Fruit fly (Drosophila melanogaster) whole organism, embryonic: ENCODE measurements around the gene CG14961.

ENCODE experiments used
- Bgb ChIP-seq: fragments of 200-800 bp; sonication (Bioruptor generic); IDR thresholded peaks from 2 replicates; pipeline ENCODE4 v1.3.6; 2022; ENCODE audit warnings: missing biosample characterization, missing genetic modification characterization; ENCODE audit not compliant: partially characterized antibody
- CG10209 ChIP-seq: fragments of 200-800 bp; sonication (Bioruptor generic); optimal IDR thresholded peaks from 3 replicates; lab custom pipeline; 2017; ENCODE audit warnings: missing biosample characterization, mild to moderate bottlenecking, missing genetic modification characterization, missing genetic modification reagents
- CG11560 ChIP-seq: fragments of 200-800 bp; sonication (Bioruptor generic); IDR thresholded peaks from 3 replicates; pipeline ENCODE4 v1.3.6; 2022; ENCODE audit warnings: missing biosample characterization, missing genetic modification characterization
- CG13624 ChIP-seq: fragments of 200-800 bp; sonication (Bioruptor generic); optimal IDR thresholded peaks from 2 replicates; lab custom pipeline; 2016; ENCODE audit warnings: missing biosample characterization, missing genetic modification characterization
- CG14050 ChIP-seq: fragments of 200-800 bp; sonication (Bioruptor generic); IDR thresholded peaks from 3 replicates; pipeline ENCODE4 v1.3.6; 2022; ENCODE audit warnings: missing biosample characterization, missing genetic modification characterization
- CG16863 ChIP-seq: fragments of 200-800 bp; sonication (Bioruptor generic); optimal IDR thresholded peaks from 3 replicates; lab custom pipeline; 2016; ENCODE audit warnings: missing biosample characterization, missing genetic modification characterization
- CG17186 ChIP-seq: fragments of 200-800 bp; sonication (Bioruptor generic); optimal IDR thresholded peaks from 3 replicates; lab custom pipeline; 2017; ENCODE audit warnings: missing biosample characterization, missing genetic modification reagents, missing genetic modification characterization
- CG17385 ChIP-seq: fragments of 200-800 bp; sonication (Bioruptor generic); optimal IDR thresholded peaks from 3 replicates; lab custom pipeline; 2018; ENCODE audit warnings: missing biosample characterization, mild to moderate bottlenecking, missing genetic modification characterization
- CG17612 ChIP-seq: fragments of 200-800 bp; sonication (Bioruptor generic); IDR thresholded peaks from 2 replicates; pipeline ENCODE4 v1.3.6; 2022; ENCODE audit warnings: missing biosample characterization, missing genetic modification characterization
- CG18476 ChIP-seq: fragments of 200-800 bp; sonication (Bioruptor generic); optimal IDR thresholded peaks from 2 replicates; lab custom pipeline; 2016; ENCODE audit warnings: missing biosample characterization, mild to moderate bottlenecking, missing genetic modification characterization
- CG18764 ChIP-seq: fragments of 200-800 bp; sonication (Bioruptor generic); optimal IDR thresholded peaks from 3 replicates; lab custom pipeline; 2016; ENCODE audit warnings: missing biosample characterization, missing genetic modification characterization
- CG2875 ChIP-seq: fragments of 200-800 bp; sonication (Bioruptor generic); optimal IDR thresholded peaks from 2 replicates; lab custom pipeline; 2017; ENCODE audit warnings: missing biosample characterization, mild to moderate bottlenecking, missing genetic modification characterization, missing genetic modification reagents
- CG34376 ChIP-seq: fragments of 200-800 bp; sonication (Bioruptor generic); optimal IDR thresholded peaks from 2 replicates; lab custom pipeline; 2018; ENCODE audit warnings: missing biosample characterization, mild to moderate bottlenecking, missing genetic modification characterization
- CG3847 ChIP-seq: fragments of 200-800 bp; sonication (Bioruptor generic); IDR thresholded peaks from 2 replicates; pipeline ENCODE4 v1.3.6; 2022; ENCODE audit warnings: missing biosample characterization, missing genetic modification characterization
- CG3995 ChIP-seq: fragments of 200-800 bp; sonication (Bioruptor generic); optimal IDR thresholded peaks from 3 replicates; lab custom pipeline; 2016; ENCODE audit warnings: missing biosample characterization, missing genetic modification characterization
- CG4328 ChIP-seq: fragments of 200-800 bp; sonication (Bioruptor generic); optimal IDR thresholded peaks from 3 replicates; lab custom pipeline; 2017; ENCODE audit warnings: missing biosample characterization, missing genetic modification reagents, missing genetic modification characterization
- CG4404 ChIP-seq: fragments of 200-800 bp; sonication (Bioruptor generic); IDR thresholded peaks from 2 replicates; pipeline ENCODE4 v1.3.6; 2022; ENCODE audit warnings: missing biosample characterization, missing genetic modification characterization
- CG5245 ChIP-seq: fragments of 200-800 bp; sonication (Bioruptor generic); optimal IDR thresholded peaks from 3 replicates; lab custom pipeline; 2016; ENCODE audit warnings: missing biosample characterization, missing genetic modification characterization
- CG7987 ChIP-seq: fragments of 200-800 bp; sonication (Bioruptor generic); optimal IDR thresholded peaks from 2 replicates; lab custom pipeline; 2018; ENCODE audit warnings: missing biosample characterization, mild to moderate bottlenecking, missing genetic modification characterization, moderate library complexity
- CG8359 ChIP-seq: fragments of 200-800 bp; sonication (Bioruptor generic); optimal IDR thresholded peaks from 2 replicates; lab custom pipeline; 2017; ENCODE audit warnings: missing biosample characterization, mild to moderate bottlenecking, missing genetic modification characterization, borderline replicate concordance
- CG9609 ChIP-seq: fragments of 200-800 bp; sonication (Bioruptor generic); optimal IDR thresholded peaks from 3 replicates; lab custom pipeline; 2016; ENCODE audit warnings: missing biosample characterization, missing genetic modification characterization
- CG9932 ChIP-seq: fragments of 200-800 bp; sonication (Bioruptor generic); IDR thresholded peaks from 2 replicates; pipeline ENCODE4 v1.3.6; 2022; ENCODE audit warnings: missing biosample characterization, missing genetic modification characterization
- ERR ChIP-seq: fragments of 200-800 bp; sonication (Bioruptor generic); optimal IDR thresholded peaks from 2 replicates; lab custom pipeline; 2016; ENCODE audit warnings: missing biosample characterization, missing genetic modification characterization
- HHEX ChIP-seq: fragments of 200-800 bp; sonication (Bioruptor generic); optimal IDR thresholded peaks from 3 replicates; lab custom pipeline; 2017; ENCODE audit warnings: missing biosample characterization, mild to moderate bottlenecking, missing genetic modification characterization, missing genetic modification reagents
- Nf-YB ChIP-seq: fragments of 200-800 bp; sonication (Bioruptor generic); optimal IDR thresholded peaks from 3 replicates; lab custom pipeline; 2019; ENCODE audit warnings: missing biosample characterization, mild to moderate bottlenecking, missing genetic modification characterization, moderate library complexity
- Nf-YC ChIP-seq: fragments of 200-800 bp; optimal IDR thresholded peaks from 3 replicates; lab custom pipeline; 2019; ENCODE audit warnings: missing biosample characterization, mild to moderate bottlenecking, missing genetic modification characterization, moderate library complexity
- Oli ChIP-seq: fragments of 200-800 bp; sonication (Bioruptor generic); optimal IDR thresholded peaks from 2 replicates; lab custom pipeline; 2018; ENCODE audit warnings: missing biosample characterization, mild to moderate bottlenecking, missing genetic modification characterization, moderate library complexity
- PHDP ChIP-seq: fragments of 200-800 bp; sonication (Bioruptor generic); optimal IDR thresholded peaks from 3 replicates; lab custom pipeline; 2018; ENCODE audit warnings: missing biosample characterization, mild to moderate bottlenecking, missing genetic modification characterization, moderate library complexity
- abd-A ChIP-seq: fragments of 200-800 bp; sonication (Bioruptor generic); optimal IDR thresholded peaks from 3 replicates; lab custom pipeline; 2019; ENCODE audit warnings: missing biosample characterization, mild to moderate bottlenecking, missing genetic modification characterization, moderate library complexity
- ase ChIP-seq: fragments of 200-800 bp; sonication (Bioruptor generic); IDR thresholded peaks from 3 replicates; pipeline ENCODE4 v1.3.6; 2022; ENCODE audit warnings: missing biosample characterization, missing genetic modification characterization
- bsh ChIP-seq, 2 experiments: fragments of 200-800 bp; sonication (Bioruptor generic); optimal IDR thresholded peaks; 2 replicates each; lab custom pipeline; 2017 to 2018; ENCODE audit warnings: mild to moderate bottlenecking in 2 of 2, missing biosample characterization in 2 of 2, missing genetic modification characterization in 2 of 2, moderate library complexity in 1 of 2
- btn ChIP-seq: fragments of 200-800 bp; sonication (Bioruptor generic); optimal IDR thresholded peaks from 2 replicates; lab custom pipeline; 2016; ENCODE audit warnings: missing biosample characterization, missing genetic modification characterization
- crc ChIP-seq: fragments of 200-800 bp; sonication (Bioruptor generic); optimal IDR thresholded peaks from 2 replicates; lab custom pipeline; 2016; ENCODE audit warnings: missing biosample characterization, missing genetic modification characterization
- crol ChIP-seq: fragments of 200-800 bp; sonication (Bioruptor generic); IDR thresholded peaks from 2 replicates; pipeline ENCODE4 v1.3.6; 2022; ENCODE audit warnings: missing biosample characterization, missing genetic modification characterization
- dysf ChIP-seq: fragments of 200-800 bp; sonication (Bioruptor generic); IDR thresholded peaks from 3 replicates; pipeline ENCODE4 v1.3.6; 2022; ENCODE audit warnings: missing biosample characterization, missing genetic modification characterization
- fu2 ChIP-seq: fragments of 200-800 bp; sonication (Bioruptor generic); optimal IDR thresholded peaks from 2 replicates; lab custom pipeline; 2016; ENCODE audit warnings: missing biosample characterization, missing genetic modification characterization
- jing ChIP-seq: fragments of 200-800 bp; sonication (Bioruptor generic); optimal IDR thresholded peaks from 2 replicates; lab custom pipeline; 2018; ENCODE audit warnings: missing biosample characterization, mild to moderate bottlenecking, missing genetic modification characterization
- knrl ChIP-seq: fragments of 200-800 bp; sonication (Bioruptor generic); IDR thresholded peaks from 3 replicates; pipeline ENCODE4 v1.3.6; 2022; ENCODE audit warnings: missing biosample characterization, missing genetic modification characterization; ENCODE audit not compliant: partially characterized antibody
- lab ChIP-seq: fragments of 200-800 bp; sonication (Bioruptor generic); optimal IDR thresholded peaks from 3 replicates; lab custom pipeline; 2017; ENCODE audit warnings: missing biosample characterization, missing genetic modification characterization, mild to moderate bottlenecking, moderate library complexity, missing genetic modification reagents
- pnt ChIP-seq: fragments of 200-800 bp; sonication (Bioruptor generic); optimal IDR thresholded peaks from 3 replicates; lab custom pipeline; 2016; ENCODE audit warnings: missing biosample characterization, missing genetic modification characterization
- pzg ChIP-seq: fragments of 200-800 bp; sonication (Bioruptor generic); optimal IDR thresholded peaks from 3 replicates; lab custom pipeline; 2018; ENCODE audit warnings: missing biosample characterization, mild to moderate bottlenecking, missing genetic modification characterization, moderate library complexity
- repo ChIP-seq: fragments of 200-800 bp; sonication (Bioruptor generic); optimal IDR thresholded peaks from 2 replicates; lab custom pipeline; 2016; ENCODE audit warnings: missing biosample characterization, missing genetic modification characterization
- salm ChIP-seq: fragments of 200-800 bp; sonication (Bioruptor generic); optimal IDR thresholded peaks from 2 replicates; lab custom pipeline; 2018; ENCODE audit warnings: missing biosample characterization, mild to moderate bottlenecking, missing genetic modification characterization
- scrt ChIP-seq: fragments of 200-800 bp; sonication (Bioruptor generic); optimal IDR thresholded peaks from 2 replicates; lab custom pipeline; 2018; ENCODE audit warnings: missing biosample characterization, mild to moderate bottlenecking, missing genetic modification characterization, moderate library complexity
- sr ChIP-seq: fragments of 200-800 bp; sonication (Bioruptor generic); IDR thresholded peaks from 3 replicates; pipeline ENCODE4 v1.3.6; 2022; ENCODE audit warnings: missing biosample characterization, missing genetic modification characterization
- stwl ChIP-seq: fragments of 200-800 bp; sonication (Bioruptor generic); optimal IDR thresholded peaks from 3 replicates; lab custom pipeline; 2018; ENCODE audit warnings: missing biosample characterization, mild to moderate bottlenecking, missing genetic modification characterization, moderate library complexity
- trh ChIP-seq: fragments of 200-800 bp; sonication (Bioruptor generic); optimal IDR thresholded peaks from 2 replicates; lab custom pipeline; 2016; ENCODE audit warnings: missing biosample characterization, missing genetic modification characterization
- vnd ChIP-seq: fragments of 200-800 bp; sonication (Bioruptor generic); IDR thresholded peaks from 3 replicates; pipeline ENCODE4 v1.3.6; 2022; ENCODE audit warnings: missing biosample characterization, missing genetic modification characterization; ENCODE audit not compliant: partially characterized antibody
- zen ChIP-seq: fragments of 200-800 bp; sonication (Bioruptor generic); optimal IDR thresholded peaks from 3 replicates; lab custom pipeline; 2018; ENCODE audit warnings: missing biosample characterization, mild to moderate bottlenecking, missing genetic modification characterization, moderate library complexity
- zen2 ChIP-seq: fragments of 200-800 bp; sonication (Bioruptor generic); IDR thresholded peaks from 3 replicates; pipeline ENCODE4 v1.3.6; 2022; ENCODE audit warnings: missing biosample characterization, missing genetic modification characterization; ENCODE audit not compliant: partially characterized antibody

Gene CG14961

dm6 chr3L:3319223-3319643 is 10.6 kb upstream of the CG14961 start, which contains the start of the genes PIG-C, CG12016 and Dpm2 (continued):
- TF ChIP-seq CG13624 (GFP tag; lab: Kevin White, UChicago) (peak; percentile 82), CG9932 (peak; percentile 92), CG3995 (GFP tag; lab: Kevin White, UChicago) (peak; percentile 94), zen2 (peak; percentile 92), knrl (GFP tag; lab: Robert Waterston, UW) (peak; percentile 98), CG10209 (GFP tag; lab: Kevin White, UChicago) (peak; percentile 35), pzg (GFP tag; lab: Kevin White, UChicago) (peak; percentile 91), ERR (peak; percentile 36), CG14050 (0 out of 3 replicates have a peak, but pooled peaks have one; percentile 28), Oli (tag; lab: Kevin White, UChicago) (peak; percentile 28), scrt (no peak), CG4404 (GFP tag; lab: Robert Waterston, UW) (peak; percentile 50; the same call in 1 of the 2 replicates), sr (no peak), CG34376 (GFP tag; lab: Kevin White, UChicago) (peak; percentile 53), CG18764 (peak; percentile 36), abd-A (tag; lab: Kevin White, UChicago) (no peak), CG8359 (GFP tag; lab: Kevin White, UChicago) (no peak), fu2 (GFP tag; lab: Kevin White, UChicago) (peak; percentile 62), CG17612 (GFP tag; lab: Robert Waterston, UW) (no peak), bsh (GFP tag; optimal IDR thresholded peaks at IDR 0.05; lab: Kevin White, UChicago) (peak in 1 of 2 experiments; percentile 43), CG17385 (GFP tag; lab: Kevin White, UChicago) (no peak), CG16863 (GFP tag; lab: Kevin White, UChicago) (peak; percentile 63), CG9609 (peak; percentile 67), CG11560 (tag; lab: Robert Waterston, UW) (peak; percentile 38; the same call in 1 of the 3 replicates), Nf-YC (peak; percentile 70), dysf (GFP tag; lab: Robert Waterston, UW) (peak; percentile 71; the same call in 2 of the 3 replicates), CG5245 (no peak), HHEX (GFP tag; lab: Kevin White, UChicago) (no peak), Nf-YB (GFP tag; lab: Kevin White, UChicago) (no peak), CG3847 (GFP tag; lab: Robert Waterston, UW) (peak; percentile 85), btn (GFP tag; lab: Kevin White, UChicago) (no peak), CG7987 (GFP tag; lab: Kevin White, UChicago) (peak; percentile 23), salm (peak; percentile 2), crc (GFP tag; lab: Kevin White, UChicago) (no peak), Bgb (GFP tag; lab: Robert Waterston, UW) (peak; percentile 97), jing (no peak), CG17186 (GFP tag; lab: Kevin White, UChicago) (peak; percentile 81), trh (GFP tag; lab: Kevin White, UChicago) (peak; percentile 28), zen (tag; lab: Kevin White, UChicago) (peak; percentile 60), ase (GFP tag; lab: Robert Waterston, UW) (peak; percentile 50; the same call in 1 of the 3 replicates), lab (GFP tag; lab: Kevin White, UChicago) (peak; percentile 68), vnd (GFP tag; lab: Robert Waterston, UW) (peak; percentile 96), CG18476 (GFP tag; lab: Kevin White, UChicago) (peak; percentile 58), repo (peak; percentile 52), crol (GFP tag; lab: Robert Waterston, UW) (no peak), pnt (GFP tag; lab: Kevin White, UChicago) (peak; percentile 52), stwl (peak; percentile 92), PHDP (tag; lab: Kevin White, UChicago) (peak; percentile 58), CG4328 (GFP tag; lab: Kevin White, UChicago) (peak; percentile 58), CG2875 (GFP tag; lab: Kevin White, UChicago) (no peak)
